Worm (Caenorhabditis elegans): ENCODE data around the gene ZC262.2.

- TF ChIP-seq ces-1 (GFP tag; optimal IDR thresholded peaks at IDR 0.05) (no peak), nhr-11 (tag; optimal IDR thresholded peaks at IDR 0.05) (no peak), unc-62 (GFP tag; optimal IDR thresholded peaks at IDR 0.05) (no peak), lsy-2 (tag; optimal IDR thresholded peaks at IDR 0.05) (peak; percentile 74 to 93), nhr-19 (GFP tag; conservative IDR thresholded peaks at IDR 0.05) (peak; percentile 75)
Observed at ce11 chrIII:8356407-8356881, 24.6 kb downstream of the ZC262.2 start.

Data from whole organism, L1 larva.